Worm (Caenorhabditis elegans) whole organism, L1 larva: Measurements from ENCODE around the gene lrr-1.

Source experiments
- C34B4.2 ChIP-seq: sonication (generic microtip); optimal IDR thresholded peaks from 2 replicates; lab custom pipeline; 2017; ENCODE audit warnings: mild to moderate bottlenecking, missing genetic modification characterization, missing compliant biosample characterization
- F16B12.6 ChIP-seq: fragments of 150-350 bp; optimal IDR thresholded peaks from 2 replicates; lab custom pipeline; 2014; ENCODE audit warnings: missing biosample characterization, missing genetic modification characterization
- blmp-1 ChIP-seq: fragments of 150-350 bp; optimal IDR thresholded peaks from 2 replicates; lab custom pipeline; 2014; ENCODE audit warnings: missing biosample characterization, missing genetic modification characterization
- ceh-63 ChIP-seq: fragments of 200-800 bp; sonication (Bioruptor generic); optimal IDR thresholded peaks from 2 replicates; lab custom pipeline; 2018; ENCODE audit warnings: mild to moderate bottlenecking, missing genetic modification characterization, missing compliant biosample characterization
- ceh-8 ChIP-seq: fragments of 200-800 bp; sonication (Bioruptor generic); optimal IDR thresholded peaks from 2 replicates; lab custom pipeline; 2018; ENCODE audit warnings: mild to moderate bottlenecking, missing genetic modification characterization, moderate library complexity, missing compliant biosample characterization
- ceh-88 ChIP-seq: fragments of 200-800 bp; sonication (Bioruptor generic); IDR thresholded peaks from 2 replicates; pipeline ENCODE4 v1.3.6; 2022; ENCODE audit warnings: missing genetic modification characterization, missing compliant biosample characterization
- dpl-1 ChIP-seq, 3 experiments: fragments of 150-350 bp in 2 of 3; sonication (generic microtip) in 1 of 3; optimal IDR thresholded peaks; 2 replicates each; lab custom pipeline; 2014 to 2017; ENCODE audit warnings: missing biosample characterization in 3 of 3, missing genetic modification characterization in 3 of 3, missing genetic modification reagents in 3 of 3
- egl-13 ChIP-seq: sonication (generic microtip); optimal IDR thresholded peaks from 2 replicates; lab custom pipeline; 2016; ENCODE audit warnings: missing genotype, missing genetic modification reagents, missing genetic modification characterization, missing compliant biosample characterization
- egl-27 ChIP-seq, 2 experiments: fragments of 150-350 bp in 1 of 2; sonication (generic microtip); optimal IDR thresholded peaks; 3 replicates each; lab custom pipeline; 2017 to 2018; ENCODE audit warnings: missing biosample characterization in 2 of 2, missing genetic modification characterization in 2 of 2, missing genetic modification reagents in 2 of 2
- elt-2 ChIP-seq: sonication (generic microtip); optimal IDR thresholded peaks from 2 replicates; lab custom pipeline; 2016; ENCODE audit warnings: missing genetic modification characterization, mild to moderate bottlenecking, inconsistent platforms, missing compliant biosample characterization, missing genetic modification reagents
- elt-3 ChIP-seq, 6 experiments: fragments of 150-350 bp in 1 of 6; sonication (generic microtip); optimal IDR thresholded peaks; 2 replicates each; lab custom pipeline; 2017 to 2018; ENCODE audit warnings: missing biosample characterization in 6 of 6, missing genetic modification characterization in 6 of 6, inconsistent platforms in 1 of 6
- ets-5 ChIP-seq: fragments of 200-800 bp; sonication (Bioruptor generic); IDR thresholded peaks from 2 replicates; pipeline ENCODE4 v1.3.6; 2022; ENCODE audit warnings: missing genetic modification characterization, missing compliant biosample characterization
- grh-1 ChIP-seq: fragments of 200-800 bp; sonication (Bioruptor generic); IDR thresholded peaks from 2 replicates; pipeline ENCODE4 v1.3.6; 2022; ENCODE audit warnings: missing genetic modification reagents, missing genetic modification characterization, missing compliant biosample characterization
- hpl-2 ChIP-seq: fragments of 150-350 bp; optimal IDR thresholded peaks from 2 replicates; lab custom pipeline; 2014; ENCODE audit warnings: missing biosample characterization, missing genetic modification reagents, missing genetic modification characterization
- irx-1 ChIP-seq: sonication (generic microtip); optimal IDR thresholded peaks from 2 replicates; lab custom pipeline; 2016; ENCODE audit warnings: missing genetic modification characterization, missing compliant biosample characterization
- isw-1 ChIP-seq: fragments of 200-800 bp; sonication (Bioruptor generic); IDR thresholded peaks from 2 replicates; pipeline ENCODE4 v1.3.6; 2022; ENCODE audit warnings: missing genetic modification characterization, missing compliant biosample characterization
- jun-1 ChIP-seq: fragments of 150-350 bp; optimal IDR thresholded peaks from 2 replicates; lab custom pipeline; 2014; ENCODE audit warnings: missing biosample characterization, missing genetic modification reagents, missing genetic modification characterization
- lin-14 ChIP-seq: fragments of 200-800 bp; sonication (Bioruptor generic); optimal IDR thresholded peaks from 2 replicates; lab custom pipeline; 2018; ENCODE audit warnings: mild to moderate bottlenecking, missing genetic modification characterization, moderate library complexity, missing compliant biosample characterization
- lin-15B ChIP-seq: fragments of 150-350 bp; sonication (generic microtip); optimal IDR thresholded peaks from 3 replicates; lab custom pipeline; 2014; ENCODE audit warnings: missing biosample characterization, missing genetic modification characterization
- lin-35 ChIP-seq, 2 experiments: fragments of 150-350 bp; optimal IDR thresholded peaks; 2 replicates each; lab custom pipeline; 2014; ENCODE audit warnings: missing biosample characterization in 2 of 2, missing genetic modification characterization in 2 of 2, missing genetic modification reagents in 2 of 2
- lin-39 ChIP-seq: fragments of 150-350 bp; optimal IDR thresholded peaks from 2 replicates; lab custom pipeline; 2014; ENCODE audit warnings: missing biosample characterization, missing genetic modification reagents, missing genetic modification characterization
- lir-3 ChIP-seq: sonication (generic microtip); optimal IDR thresholded peaks from 2 replicates; lab custom pipeline; 2016; ENCODE audit warnings: mild to moderate bottlenecking, missing genetic modification characterization, moderate library complexity, missing compliant biosample characterization; ENCODE audit not compliant: poor library complexity
- lsy-2 ChIP-seq, 2 experiments: fragments of 150-350 bp; optimal IDR thresholded peaks; 2 replicates each; lab custom pipeline; 2014; ENCODE audit warnings: missing biosample characterization in 2 of 2, missing genetic modification characterization in 2 of 2
- mab-9 ChIP-seq: fragments of 200-800 bp; sonication (Bioruptor generic); IDR thresholded peaks from 2 replicates; pipeline ENCODE4 v1.3.6; 2022; ENCODE audit warnings: missing genetic modification reagents, missing genetic modification characterization, missing compliant biosample characterization
- mef-2 ChIP-seq: fragments of 150-350 bp; optimal IDR thresholded peaks from 2 replicates; lab custom pipeline; 2014; ENCODE audit warnings: missing biosample characterization, missing genetic modification characterization
- nhr-11 ChIP-seq: fragments of 150-350 bp; optimal IDR thresholded peaks from 2 replicates; lab custom pipeline; 2014; ENCODE audit warnings: missing biosample characterization, missing genetic modification characterization
- nhr-20 ChIP-seq: sonication (generic microtip); optimal IDR thresholded peaks from 2 replicates; lab custom pipeline; 2016; ENCODE audit warnings: mild to moderate bottlenecking, missing genetic modification characterization, missing compliant biosample characterization
- nhr-47 ChIP-seq: sonication (generic microtip); optimal IDR thresholded peaks from 2 replicates; lab custom pipeline; 2016; ENCODE audit warnings: mild to moderate bottlenecking, missing genetic modification characterization, moderate library complexity, missing compliant biosample characterization
- nhr-71 ChIP-seq: sonication (generic microtip); optimal IDR thresholded peaks from 2 replicates; lab custom pipeline; 2016; ENCODE audit warnings: mild to moderate bottlenecking, missing genetic modification characterization, moderate library complexity, missing compliant biosample characterization
- nhr-76 ChIP-seq: sonication (generic microtip); optimal IDR thresholded peaks from 2 replicates; lab custom pipeline; 2017; ENCODE audit warnings: missing biosample characterization, missing genetic modification characterization
- nhr-90 ChIP-seq: sonication (generic microtip); optimal IDR thresholded peaks from 2 replicates; lab custom pipeline; 2016; ENCODE audit warnings: mild to moderate bottlenecking, missing genetic modification characterization, missing compliant biosample characterization; ENCODE audit not compliant: poor library complexity
- pax-3 ChIP-seq: fragments of 200-800 bp; sonication (Bioruptor generic); optimal IDR thresholded peaks from 2 replicates; lab custom pipeline; 2018; ENCODE audit warnings: mild to moderate bottlenecking, missing genetic modification characterization, moderate library complexity, missing compliant biosample characterization
- skn-1 ChIP-seq: fragments of 150-350 bp; optimal IDR thresholded peaks from 2 replicates; lab custom pipeline; 2014; ENCODE audit warnings: missing biosample characterization, missing genetic modification characterization
- snu-23 ChIP-seq: sonication (generic microtip); optimal IDR thresholded peaks from 2 replicates; lab custom pipeline; 2016; ENCODE audit warnings: missing genetic modification characterization, missing compliant biosample characterization
- sox-4 ChIP-seq: sonication (generic microtip); optimal IDR thresholded peaks from 2 replicates; lab custom pipeline; 2016; ENCODE audit warnings: missing genetic modification characterization, missing compliant biosample characterization
- sptf-1 ChIP-seq: fragments of 150-350 bp; optimal IDR thresholded peaks from 2 replicates; lab custom pipeline; 2014; ENCODE audit warnings: missing biosample characterization, missing genetic modification characterization
- sup-37 ChIP-seq: fragments of 200-800 bp; sonication (Bioruptor generic); optimal IDR thresholded peaks from 2 replicates; lab custom pipeline; 2018; ENCODE audit warnings: mild to moderate bottlenecking, missing genetic modification characterization, missing compliant biosample characterization
- unc-130 ChIP-seq: fragments of 150-350 bp; optimal IDR thresholded peaks from 2 replicates; lab custom pipeline; 2017; ENCODE audit warnings: missing biosample characterization, missing genetic modification characterization, inconsistent platforms
- unc-30 ChIP-seq: sonication (generic microtip); optimal IDR thresholded peaks from 2 replicates; lab custom pipeline; 2017; ENCODE audit warnings: missing biosample characterization, missing genetic modification characterization
- unc-98 ChIP-seq: fragments of 200-800 bp; sonication (Bioruptor generic); IDR thresholded peaks from 2 replicates; pipeline ENCODE4 v1.3.6; 2022; ENCODE audit warnings: missing genetic modification characterization, missing compliant biosample characterization
- vab-15 ChIP-seq: sonication (generic microtip); optimal IDR thresholded peaks from 2 replicates; lab custom pipeline; 2017; ENCODE audit warnings: missing genotype, mild to moderate bottlenecking, missing genetic modification characterization, missing compliant biosample characterization
- xbp-1 ChIP-seq: sonication (generic microtip); optimal IDR thresholded peaks from 2 replicates; lab custom pipeline; 2016; ENCODE audit warnings: missing genetic modification characterization, missing compliant biosample characterization
- zag-1 ChIP-seq: fragments of 150-350 bp; optimal IDR thresholded peaks from 2 replicates; lab custom pipeline; 2014; ENCODE audit warnings: missing biosample characterization, missing genetic modification characterization
- zip-4 ChIP-seq: fragments of 200-800 bp; sonication (Bioruptor generic); optimal IDR thresholded peaks from 2 replicates; lab custom pipeline; 2018; ENCODE audit warnings: mild to moderate bottlenecking, missing genetic modification characterization, moderate library complexity, missing compliant biosample characterization

lrr-1 gene

DNA sequence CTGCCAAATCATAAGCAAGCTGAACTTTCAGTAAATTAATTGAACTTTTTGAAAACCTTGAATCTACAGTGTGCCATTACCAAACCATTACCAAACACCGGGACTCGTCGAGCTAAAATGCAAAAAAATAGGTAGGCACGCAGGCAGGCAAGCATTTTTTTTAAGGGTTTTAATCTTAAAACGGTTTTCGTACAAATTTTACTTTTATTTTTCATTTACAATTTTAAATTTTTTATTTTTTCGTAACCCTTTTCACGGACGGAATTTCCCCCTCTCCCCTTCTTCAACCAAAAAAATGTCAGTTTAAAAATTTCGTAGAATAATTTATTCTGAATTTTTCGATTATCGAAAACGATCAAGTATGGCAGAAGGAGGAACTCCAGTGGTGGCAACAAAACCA lies 21.8 kb downstream of the lrr-1 start, which contains the start of gene F59A6.2:
TSS of gene F59A6.2 (plus strand) at position 301 of the 400 bp plus-strand sequence.
- TF ChIP-seq egl-13 (no peak), irx-1 (no peak), nhr-11 (tag; lab: Kevin White, UChicago) (no peak), nhr-71 (tag; lab: Kevin White, UChicago) (no peak), unc-98 (no peak)

DNA sequence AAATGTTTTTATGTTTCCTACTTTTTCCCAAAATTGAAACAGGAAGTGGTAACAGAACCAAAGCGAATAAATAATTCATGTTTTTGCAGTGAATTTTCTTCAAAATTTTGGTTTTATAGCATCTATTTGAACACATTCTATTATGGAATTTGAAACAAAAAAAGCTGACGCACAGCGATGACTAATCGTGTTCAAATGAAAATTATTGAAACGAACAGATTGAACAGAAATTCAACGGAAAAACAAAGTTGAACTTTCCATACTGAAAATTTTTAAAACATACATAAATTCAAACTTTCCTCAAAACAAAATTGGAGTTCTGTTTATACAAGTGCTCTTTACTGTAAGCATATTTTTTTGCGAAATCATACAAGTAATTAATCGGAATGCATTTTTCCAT lies 24.3 kb downstream of the lrr-1 start, which contains the start of gene F59A6.12:
TSS of gene F59A6.12 (minus strand) at position 101 of the 400 bp plus-strand sequence.
- TF ChIP-seq mab-9 (no peak), pax-3 (tag; lab: Kevin White, UChicago) (no peak), C34B4.2 (no peak), hpl-2 (no peak), mef-2 (tag; lab: Kevin White, UChicago) (no peak), xbp-1 (no peak), unc-130 (tag; lab: Kevin White, UChicago) (no peak), unc-30 (no peak), isw-1 (no peak), lin-15B (tag; lab: Kevin White, UChicago) (no peak), elt-2 (tag; lab: Kevin White, UChicago) (no peak), vab-15 (tag; lab: Kevin White, UChicago) (no peak), lin-14 (GFP tag; lab: Kevin White, UChicago) (no peak), grh-1 (GFP tag; lab: Robert Waterston, UW) (no peak), elt-3 (tag; optimal IDR thresholded peaks at IDR 0.05; lab: Kevin White, UChicago) (no peak), lsy-2 (tag; optimal IDR thresholded peaks at IDR 0.05; lab: Kevin White, UChicago) (no peak), nhr-90 (tag; lab: Kevin White, UChicago) (no peak), zip-4 (GFP tag; lab: Kevin White, UChicago) (no peak), nhr-20 (tag; lab: Kevin White, UChicago) (no peak), skn-1 (tag; lab: Kevin White, UChicago) (no peak)
- TF ChIP-seq, all 84 proteins: peak for 0

DNA sequence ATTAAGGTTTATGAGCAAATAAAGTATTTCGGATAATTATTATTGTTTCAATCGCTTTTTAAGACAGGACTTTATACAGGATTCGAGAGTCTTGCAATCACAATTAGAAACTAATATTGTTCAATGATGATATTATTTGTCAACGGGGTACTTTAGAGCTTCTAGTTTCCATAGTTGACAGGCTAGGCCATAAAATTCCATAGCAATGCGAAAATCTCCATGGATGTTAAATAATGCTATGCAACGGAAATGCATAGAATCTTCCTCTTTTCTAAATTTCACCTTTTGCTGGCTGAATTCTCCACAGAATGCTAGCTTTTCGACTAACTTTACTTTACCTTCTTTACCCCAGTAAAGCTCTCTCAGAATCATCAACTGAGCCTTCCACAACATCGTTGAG lies 28.2 kb downstream of the lrr-1 start, which contains the start of gene F59A6.3:
TSS of gene F59A6.3 (plus strand) at position 301 of the 400 bp plus-strand sequence.
- no peak for TF ChIP-seq F16B12.6 (tag; lab: Kevin White, UChicago)
- TF ChIP-seq vab-15 (tag; lab: Kevin White, UChicago), result no peak
- TF ChIP-seq egl-27 (tag; optimal IDR thresholded peaks at IDR 0.05; lab: Kevin White, UChicago), result no peak
- no peak for TF ChIP-seq ceh-88 (GFP tag; lab: Robert Waterston, UW)
- no peak for TF ChIP-seq sup-37 (GFP tag; lab: Kevin White, UChicago)
- no peak for TF ChIP-seq dpl-1 (GFP tag; optimal IDR thresholded peaks at IDR 0.05; lab: Kevin White, UChicago)
- TF ChIP-seq lir-3 (tag; lab: Kevin White, UChicago), result no peak
- TF ChIP-seq elt-3 (tag; optimal IDR thresholded peaks at IDR 0.05; lab: Kevin White, UChicago), result no peak
- TF ChIP-seq ceh-8 (GFP tag; lab: Kevin White, UChicago), result no peak

DNA sequence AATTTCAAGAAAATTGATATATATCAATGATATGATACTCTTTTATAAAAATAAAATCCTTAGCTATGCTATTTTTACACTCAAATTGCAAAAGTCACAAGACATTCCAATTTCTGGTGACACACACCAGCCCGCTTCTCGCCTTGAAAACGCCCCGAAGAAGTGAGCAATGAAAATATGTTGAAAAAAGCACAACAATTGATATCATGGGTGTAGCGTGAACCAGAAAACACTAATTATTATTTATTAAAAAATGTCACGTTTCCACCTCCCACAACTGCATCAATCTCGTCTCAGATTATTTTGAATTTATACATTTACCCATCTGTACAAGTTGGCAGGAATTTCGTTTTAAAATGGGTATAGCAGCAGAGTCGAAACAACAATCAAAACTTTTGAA lies 31.5 kb downstream of the lrr-1 start, which contains the start of gene F59A6.4:
TSS of gene F59A6.4 (plus strand) at position 301 of the 400 bp plus-strand sequence.
- TF ChIP-seq lin-39, result no peak
- no peak for TF ChIP-seq ceh-8 (GFP tag; lab: Kevin White, UChicago)
- TF ChIP-seq lir-3 (tag; lab: Kevin White, UChicago), result no peak
- no peak for TF ChIP-seq xbp-1
- TF ChIP-seq elt-2 (tag; lab: Kevin White, UChicago), result no peak

DNA sequence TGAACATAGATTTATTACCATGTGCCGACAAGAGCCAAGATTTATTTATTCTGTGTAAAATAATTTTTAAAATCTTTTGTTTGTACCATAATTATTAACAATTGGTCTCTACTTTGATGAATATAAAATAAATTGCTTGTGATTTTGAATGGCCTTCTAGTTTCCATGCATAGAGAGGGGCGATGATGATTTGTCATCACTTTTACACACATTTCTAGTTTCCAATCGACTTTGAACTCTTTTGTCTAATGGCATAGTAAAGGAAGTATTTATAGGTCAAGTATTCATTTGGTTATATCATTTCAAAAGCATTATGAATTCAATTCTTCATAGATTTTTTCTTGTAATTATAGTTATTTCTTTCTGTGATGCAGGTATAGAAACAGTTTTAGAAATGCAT lies 32.6 kb downstream of the lrr-1 start, which contains the start of gene F59A6.10:
TSS of gene F59A6.10 (plus strand) at position 301 of the 400 bp plus-strand sequence.
- TF ChIP-seq mef-2 (tag; lab: Kevin White, UChicago) (no peak), nhr-90 (tag; lab: Kevin White, UChicago) (no peak), ceh-63 (no peak), lin-35 (GFP tag; optimal IDR thresholded peaks at IDR 0.05; lab: Kevin White, UChicago) (no peak), sptf-1 (no peak), sox-4 (tag; lab: Kevin White, UChicago) (no peak), hpl-2 (no peak), nhr-11 (tag; lab: Kevin White, UChicago) (no peak), snu-23 (GFP tag; lab: Kevin White, UChicago) (no peak), jun-1 (tag; lab: Kevin White, UChicago) (no peak), blmp-1 (no peak), zag-1 (tag; lab: Kevin White, UChicago) (no peak), nhr-47 (tag; lab: Kevin White, UChicago) (no peak), lsy-2 (tag; optimal IDR thresholded peaks at IDR 0.05; lab: Kevin White, UChicago) (no peak), nhr-76 (tag; lab: Kevin White, UChicago) (no peak), unc-130 (tag; lab: Kevin White, UChicago) (no peak), ets-5 (GFP tag; lab: Robert Waterston, UW) (no peak)
